Fruit fly (Drosophila melanogaster): ENCODE measurements around the gene Scsalpha1.

- no peak for TF ChIP-seq Gug (GFP tag; IDR thresholded peaks at IDR 0.05)
- no peak for TF ChIP-seq sens (GFP tag)
- no peak for TF ChIP-seq Nf-YB (GFP tag; optimal IDR thresholded peaks at IDR 0.05)
- no peak for TF ChIP-seq mirr (GFP tag; optimal IDR thresholded peaks at IDR 0.05)
Measured at dm6 chr3L:3797681-3798080, 16.3 kb upstream of the Scsalpha1 start.

All from whole organism, embryonic.